Fruit fly (Drosophila melanogaster) whole organism, embryonic: ENCODE measurements around the gene CG16727.

Experiments used
- Adf1 ChIP-seq: fragments of 200-800 bp; sonication (Bioruptor generic); IDR thresholded peaks from 2 replicates; pipeline ENCODE4 v1.3.6; 2022; ENCODE audit warnings: missing biosample characterization, missing genetic modification characterization
- Aef1 ChIP-seq: fragments of 200-800 bp; sonication (Bioruptor generic); IDR thresholded peaks from 3 replicates; pipeline ENCODE4 v1.3.6; 2022; ENCODE audit warnings: missing biosample characterization, missing genetic modification characterization
- Bdp1 ChIP-seq: fragments of 200-800 bp; sonication (Bioruptor generic); optimal IDR thresholded peaks from 3 replicates; lab custom pipeline; 2016; ENCODE audit warnings: missing biosample characterization, missing genetic modification characterization
- Blimp-1 ChIP-seq: fragments of 200-800 bp; sonication (Bioruptor generic); optimal IDR thresholded peaks from 3 replicates; lab custom pipeline; 2018; ENCODE audit warnings: missing biosample characterization, missing genetic modification characterization, mild to moderate bottlenecking, moderate library complexity, missing genetic modification reagents
- C15 ChIP-seq: fragments of 200-800 bp; sonication (Bioruptor generic); IDR thresholded peaks from 3 replicates; pipeline ENCODE4 v1.3.6; 2022; ENCODE audit warnings: missing biosample characterization, missing genetic modification characterization
- CG1024 ChIP-seq: fragments of 200-800 bp; sonication (Bioruptor generic); IDR thresholded peaks from 2 replicates; pipeline ENCODE4 v1.3.6; 2022; ENCODE audit warnings: missing biosample characterization, missing genetic modification characterization
- CG10543 ChIP-seq: fragments of 200-800 bp; sonication (Bioruptor generic); optimal IDR thresholded peaks from 3 replicates; lab custom pipeline; 2017; ENCODE audit warnings: missing biosample characterization, mild to moderate bottlenecking, missing genetic modification characterization, moderate library complexity
- CG10959 ChIP-seq: fragments of 200-800 bp; sonication (Bioruptor generic); IDR thresholded peaks from 2 replicates; pipeline ENCODE4 v1.3.6; 2022; ENCODE audit warnings: missing biosample characterization, missing genetic modification characterization
- CG11398 ChIP-seq: fragments of 200-800 bp; sonication (Bioruptor generic); optimal IDR thresholded peaks from 2 replicates; lab custom pipeline; 2016; ENCODE audit warnings: missing biosample characterization, missing genetic modification characterization
- CG11504 ChIP-seq: fragments of 200-800 bp; sonication (Bioruptor generic); optimal IDR thresholded peaks from 3 replicates; lab custom pipeline; 2019; ENCODE audit warnings: missing biosample characterization, mild to moderate bottlenecking, missing genetic modification characterization, moderate library complexity
- CG12071 ChIP-seq: fragments of 200-800 bp; sonication (Bioruptor generic); optimal IDR thresholded peaks from 3 replicates; lab custom pipeline; 2018; ENCODE audit warnings: missing biosample characterization, mild to moderate bottlenecking, missing genetic modification characterization
- CG14014 ChIP-seq: fragments of 200-800 bp; sonication (Bioruptor generic); IDR thresholded peaks from 2 replicates; pipeline ENCODE4 v1.3.6; 2022; ENCODE audit warnings: missing biosample characterization, missing genetic modification characterization
- CG14860 ChIP-seq: fragments of 200-800 bp; sonication (Bioruptor generic); IDR thresholded peaks from 3 replicates; pipeline ENCODE4 v1.3.6; 2022; ENCODE audit warnings: missing biosample characterization, missing genetic modification characterization; ENCODE audit not compliant: partially characterized antibody
- CG15269 ChIP-seq: fragments of 200-800 bp; sonication (Bioruptor generic); optimal IDR thresholded peaks from 2 replicates; lab custom pipeline; 2018; ENCODE audit warnings: missing biosample characterization, mild to moderate bottlenecking, missing genetic modification characterization, moderate library complexity
- CG1603 ChIP-seq: fragments of 200-800 bp; sonication (Bioruptor generic); optimal IDR thresholded peaks from 2 replicates; lab custom pipeline; 2019; ENCODE audit warnings: missing biosample characterization, mild to moderate bottlenecking, missing genetic modification characterization, moderate library complexity
- CG16813 ChIP-seq: fragments of 200-800 bp; sonication (Bioruptor generic); IDR thresholded peaks from 3 replicates; pipeline ENCODE4 v1.3.6; 2022; ENCODE audit warnings: missing biosample characterization, missing genetic modification characterization; ENCODE audit not compliant: partially characterized antibody
- CG16815 ChIP-seq: fragments of 200-800 bp; sonication (Bioruptor generic); optimal IDR thresholded peaks from 3 replicates; lab custom pipeline; 2017; ENCODE audit warnings: missing biosample characterization, mild to moderate bottlenecking, missing genetic modification characterization
- CG17912 ChIP-seq: fragments of 200-800 bp; sonication (Bioruptor generic); optimal IDR thresholded peaks from 2 replicates; lab custom pipeline; 2018; ENCODE audit warnings: missing biosample characterization, mild to moderate bottlenecking, missing genetic modification characterization
- CG2129 ChIP-seq: fragments of 200-800 bp; sonication (Bioruptor generic); IDR thresholded peaks from 2 replicates; pipeline ENCODE4 v1.3.6; 2022; ENCODE audit warnings: missing biosample characterization, missing genetic modification characterization; ENCODE audit not compliant: partially characterized antibody
- CG2712 ChIP-seq: fragments of 200-800 bp; optimal IDR thresholded peaks from 3 replicates; lab custom pipeline; 2019; ENCODE audit warnings: missing biosample characterization, mild to moderate bottlenecking, missing genetic modification characterization, moderate library complexity
- Dad ChIP-seq: fragments of 200-800 bp; sonication (Bioruptor generic); optimal IDR thresholded peaks from 3 replicates; lab custom pipeline; 2016; ENCODE audit warnings: missing biosample characterization, missing genetic modification characterization
- Dbx ChIP-seq: fragments of 200-800 bp; sonication (Bioruptor generic); IDR thresholded peaks from 3 replicates; pipeline ENCODE4 v1.3.6; 2022; ENCODE audit warnings: missing biosample characterization, missing genetic modification characterization
- Dfd ChIP-seq, 2 experiments: fragments of >200 bp; optimal IDR thresholded peaks; 2 replicates each; lab custom pipeline; 2017; ENCODE audit warnings: missing biosample characterization in 2 of 2, missing genetic modification characterization in 2 of 2
- Drgx ChIP-seq: fragments of 200-800 bp; sonication (Bioruptor generic); IDR thresholded peaks from 2 replicates; pipeline ENCODE4 v1.3.6; 2022; ENCODE audit warnings: missing biosample characterization, missing genetic modification characterization
- Elba2 ChIP-seq: fragments of 200-800 bp; sonication (Bioruptor generic); optimal IDR thresholded peaks from 3 replicates; lab custom pipeline; 2016; ENCODE audit warnings: missing biosample characterization, missing genetic modification characterization
- Ets65A ChIP-seq: fragments of 200-800 bp; sonication (Bioruptor generic); peaks from one replicate; lab custom pipeline; 2016; ENCODE audit warnings: missing biosample characterization, missing genetic modification characterization
- Hmx ChIP-seq: fragments of 200-800 bp; sonication (Bioruptor generic); optimal IDR thresholded peaks from 2 replicates; lab custom pipeline; 2016; ENCODE audit warnings: missing biosample characterization, missing genetic modification characterization
- Hr39 ChIP-seq: fragments of >200 bp; optimal IDR thresholded peaks from 2 replicates; lab custom pipeline; 2017
- Hsf ChIP-seq: fragments of 200-800 bp; sonication (Bioruptor generic); optimal IDR thresholded peaks from 3 replicates; lab custom pipeline; 2016; ENCODE audit warnings: missing biosample characterization, missing genetic modification characterization
- NC2α ChIP-seq: fragments of 200-800 bp; sonication (Bioruptor generic); optimal IDR thresholded peaks from 2 replicates; lab custom pipeline; 2016; ENCODE audit warnings: missing biosample characterization, missing genetic modification characterization
- Rfx ChIP-seq: fragments of 200-800 bp; sonication (Bioruptor generic); IDR thresholded peaks from 2 replicates; pipeline ENCODE4 v1.3.6; 2022; ENCODE audit warnings: missing biosample characterization, missing genetic modification characterization
- bigmax ChIP-seq: fragments of 200-800 bp; sonication (Bioruptor generic); optimal IDR thresholded peaks from 2 replicates; lab custom pipeline; 2018; ENCODE audit warnings: missing biosample characterization, mild to moderate bottlenecking, missing genetic modification characterization
- corto ChIP-seq: fragments of 200-800 bp; sonication (Bioruptor generic); optimal IDR thresholded peaks from 2 replicates; lab custom pipeline; 2016; ENCODE audit warnings: missing biosample characterization, mild to moderate bottlenecking, missing genetic modification characterization, moderate library complexity
- cwo ChIP-seq: fragments of 200-800 bp; sonication (Bioruptor generic); optimal IDR thresholded peaks from 3 replicates; lab custom pipeline; 2017; ENCODE audit warnings: missing biosample characterization, missing genetic modification characterization, mild to moderate bottlenecking, moderate library complexity, missing genetic modification reagents
- dm ChIP-seq: fragments of 200-800 bp; sonication (Bioruptor generic); optimal IDR thresholded peaks from 3 replicates; lab custom pipeline; 2016; ENCODE audit warnings: missing biosample characterization, missing genetic modification characterization
- dpn ChIP-seq, 2 experiments: fragments of 200-800 bp; sonication (Bioruptor generic); optimal IDR thresholded peaks; 3 replicates each; lab custom pipeline; 2016; ENCODE audit warnings: missing biosample characterization in 2 of 2, missing genetic modification characterization in 2 of 2
- dysf ChIP-seq: fragments of 200-800 bp; sonication (Bioruptor generic); IDR thresholded peaks from 3 replicates; pipeline ENCODE4 v1.3.6; 2022; ENCODE audit warnings: missing biosample characterization, missing genetic modification characterization
- ftz-f1 ChIP-seq: fragments of 200-800 bp; sonication (Bioruptor generic); optimal IDR thresholded peaks from 2 replicates; lab custom pipeline; 2016; ENCODE audit warnings: missing biosample characterization, missing genetic modification characterization
- gem ChIP-seq: fragments of 200-800 bp; sonication (Bioruptor generic); optimal IDR thresholded peaks from 2 replicates; lab custom pipeline; 2019; ENCODE audit warnings: missing biosample characterization, mild to moderate bottlenecking, missing genetic modification characterization, moderate library complexity
- insv ChIP-seq, 2 experiments: fragments of 200-800 bp; sonication (Bioruptor generic); optimal IDR thresholded peaks; 3 replicates each; lab custom pipeline; 2016 to 2018; ENCODE audit warnings: missing biosample characterization in 2 of 2, missing genetic modification characterization in 2 of 2
- knrl ChIP-seq: fragments of 200-800 bp; sonication (Bioruptor generic); IDR thresholded peaks from 3 replicates; pipeline ENCODE4 v1.3.6; 2022; ENCODE audit warnings: missing biosample characterization, missing genetic modification characterization; ENCODE audit not compliant: partially characterized antibody
- mirr ChIP-seq: fragments of 200-800 bp; sonication (Bioruptor generic); optimal IDR thresholded peaks from 3 replicates; lab custom pipeline; 2018; ENCODE audit warnings: missing biosample characterization, mild to moderate bottlenecking, missing genetic modification characterization
- nom ChIP-seq: fragments of 200-800 bp; sonication (Bioruptor generic); optimal IDR thresholded peaks from 2 replicates; lab custom pipeline; 2017; ENCODE audit warnings: missing biosample characterization, missing genetic modification characterization, mild to moderate bottlenecking, moderate library complexity, missing genetic modification reagents
- otp ChIP-seq: fragments of 200-800 bp; sonication (Bioruptor generic); IDR thresholded peaks from 3 replicates; pipeline ENCODE4, ENCODE4 v1.3.6; 2022; ENCODE audit warnings: missing biosample characterization, missing genetic modification characterization
- row ChIP-seq: fragments of 200-800 bp; sonication (Bioruptor generic); IDR thresholded peaks from 3 replicates; pipeline ENCODE4 v1.3.6; 2022; ENCODE audit warnings: missing biosample characterization, missing genetic modification characterization
- schlank ChIP-seq: fragments of 200-800 bp; sonication (Bioruptor generic); optimal IDR thresholded peaks from 2 replicates; lab custom pipeline; 2018; ENCODE audit warnings: missing biosample characterization, mild to moderate bottlenecking, missing genetic modification characterization
- sens ChIP-seq: fragments of 200-800 bp; sonication (Bioruptor generic); peaks from one replicate; lab custom pipeline; 2016; ENCODE audit warnings: missing biosample characterization, missing genetic modification characterization
- sim ChIP-seq: fragments of 200-800 bp; sonication (Bioruptor generic); IDR thresholded peaks from 2 replicates; pipeline ENCODE4 v1.3.6; 2022; ENCODE audit warnings: missing biosample characterization, missing genetic modification characterization
- tup ChIP-seq: fragments of 200-800 bp; sonication (Bioruptor generic); optimal IDR thresholded peaks from 2 replicates; lab custom pipeline; 2016; ENCODE audit warnings: missing biosample characterization, mild to moderate bottlenecking, missing genetic modification characterization, moderate library complexity

Gene CG16727

DNA sequence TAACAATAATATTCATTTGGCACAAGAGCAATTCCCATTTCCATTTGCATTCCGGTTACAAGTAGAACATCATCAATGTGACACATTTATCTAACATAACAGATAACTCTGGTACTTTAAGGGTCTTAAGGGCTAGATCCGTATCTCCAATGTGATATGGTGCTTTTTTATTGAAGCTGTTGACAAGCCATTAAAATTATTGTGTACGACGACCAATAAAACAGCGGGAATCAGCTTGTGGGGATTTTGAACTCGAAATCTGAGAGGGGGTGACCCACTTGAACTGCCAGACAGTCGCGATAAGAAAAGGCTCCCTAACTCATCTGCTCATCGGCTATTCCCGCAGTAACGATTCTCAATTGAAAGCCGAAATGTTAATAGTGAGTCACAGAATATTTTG lies 42.0 kb upstream of the CG16727 start (continued):
- TF ChIP-seq schlank (tag; lab: Kevin White, UChicago) (no peak), CG12071 (GFP tag; lab: Kevin White, UChicago) (peak; percentile 56), CG17912 (GFP tag; lab: Kevin White, UChicago) (peak; percentile 44), row (GFP tag; lab: Robert Waterston, UW) (no peak), CG15269 (peak; percentile 38), mirr (peak; percentile 58)

- TF ChIP-seq CG11398 (no peak), nom (GFP tag; lab: Kevin White, UChicago) (peak; percentile 4)
These were observed 41.2 kb upstream of the CG16727 start for dm6 chr3R:19571938-19572337.

DNA sequence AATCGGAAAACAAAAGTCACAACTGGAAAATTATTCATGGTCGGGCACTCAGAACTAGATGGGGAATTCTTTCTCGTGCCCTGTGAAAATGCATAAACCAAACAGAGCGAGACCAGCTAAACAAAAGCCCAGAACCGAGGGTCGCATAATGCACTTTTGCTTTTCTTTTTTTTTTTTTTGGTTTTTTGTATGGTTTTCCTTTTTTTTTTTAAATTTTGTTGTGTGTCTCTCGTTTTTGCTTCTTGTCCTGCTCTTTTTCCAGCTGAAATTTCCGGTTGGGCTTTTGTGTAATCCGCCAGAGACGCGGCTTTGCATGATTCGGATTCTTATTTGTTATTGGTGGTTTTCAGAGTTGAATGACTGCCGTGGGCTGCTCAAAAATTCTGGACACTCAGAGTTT lies 31.4 kb upstream of the CG16727 start:
- peak; percentile 62 for TF ChIP-seq nom (GFP tag; lab: Kevin White, UChicago)
- TF ChIP-seq NC2α (GFP tag; lab: Kevin White, UChicago), result no peak
- no peak for TF ChIP-seq knrl
- no peak for TF ChIP-seq CG1024 (GFP tag; lab: Robert Waterston, UW)
- TF ChIP-seq Aef1 (GFP tag; lab: Robert Waterston, UW), result no peak
- TF ChIP-seq dpn (GFP tag; optimal IDR thresholded peaks at IDR 0.05; lab: Kevin White, UChicago), result no peak
- no peak for TF ChIP-seq CG10543 (GFP tag; lab: Kevin White, UChicago)
- no peak for TF ChIP-seq bigmax (GFP tag; lab: Kevin White, UChicago)
- TF ChIP-seq corto, result no peak
- no peak for TF ChIP-seq ftz-f1 (GFP tag; lab: Kevin White, UChicago)
- TF ChIP-seq CG14014, result no peak
- no peak for TF ChIP-seq C15 (GFP tag; lab: Robert Waterston, UW)
- TF ChIP-seq insv (GFP tag; optimal IDR thresholded peaks at IDR 0.05; lab: Kevin White, UChicago), result no peak
- TF ChIP-seq Hr39 (lab: Kevin White, UChicago), result peak; percentile 27
- TF ChIP-seq Blimp-1, result peak; percentile 23
- TF ChIP-seq dysf, result no peak
- no peak for TF ChIP-seq Elba2
- TF ChIP-seq Dfd (GFP tag; optimal IDR thresholded peaks at IDR 0.05; lab: Kevin White, UChicago), result no peak
- no peak for TF ChIP-seq Dad (GFP tag; lab: Kevin White, UChicago)
- TF ChIP-seq CG10959 (GFP tag; lab: Robert Waterston, UW), result no peak
- TF ChIP-seq Hmx (GFP tag; lab: Kevin White, UChicago), result no peak
- no peak for TF ChIP-seq Ets65A (GFP tag; lab: Kevin White, UChicago)
- no peak for TF ChIP-seq dm (GFP tag; lab: Kevin White, UChicago)
- no peak for TF ChIP-seq Hsf
- TF ChIP-seq Bdp1, result no peak
- TF ChIP-seq Rfx (GFP tag; lab: Robert Waterston, UW), result no peak
- TF ChIP-seq sim (GFP tag; lab: Robert Waterston, UW), result no peak

DNA sequence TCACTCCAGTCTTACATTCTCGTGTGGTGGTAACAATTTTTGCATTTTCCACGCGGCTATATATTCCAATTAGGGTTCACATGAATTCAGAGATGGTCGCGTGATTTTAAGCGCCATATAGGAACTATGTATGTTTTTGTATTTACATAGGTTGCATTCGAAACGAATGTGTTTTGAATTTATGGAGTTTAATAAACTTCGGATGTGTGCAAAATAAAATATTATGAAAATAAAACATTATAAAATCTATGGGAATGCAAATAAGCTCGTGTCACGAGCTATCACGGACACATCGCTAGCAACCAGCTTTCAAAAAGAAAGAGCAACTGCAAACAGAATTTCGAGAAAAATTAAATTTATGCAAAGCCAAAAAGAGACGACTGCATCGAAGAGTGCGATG lies 29.9 kb upstream of the CG16727 start:
- TF ChIP-seq Drgx (GFP tag; lab: Robert Waterston, UW) (0 out of 2 replicates have a peak, but pooled peaks have one; percentile 10), otp (GFP tag; lab: Robert Waterston, UW) (0 out of 3 replicates have a peak, but pooled peaks have one; percentile 46), CG1603 (tag; lab: Kevin White, UChicago) (peak; percentile 4), CG16815 (GFP tag; lab: Kevin White, UChicago) (no peak), Adf1 (GFP tag; lab: Robert Waterston, UW) (no peak), CG2712 (peak; percentile 40), CG11504 (tag; lab: Kevin White, UChicago) (peak; percentile 23), knrl (peak; percentile 52; the same call in 2 of the 3 replicates), CG16813 (GFP tag; lab: Robert Waterston, UW) (0 out of 3 replicates have a peak, but pooled peaks have one; percentile 45), tup (no peak), Dbx (GFP tag; lab: Robert Waterston, UW) (no peak), cwo (GFP tag; lab: Kevin White, UChicago) (no peak), CG2129 (0 out of 2 replicates have a peak, but pooled peaks have one; percentile 30), CG14860 (peak; percentile 37; the same call in 1 of the 3 replicates), sens (GFP tag; lab: Kevin White, UChicago) (peak; percentile 69), gem (tag; lab: Kevin White, UChicago) (peak; percentile 45)
